Worm (Caenorhabditis elegans) whole organism, young adult: ENCODE measurements around the gene C05D2.8.
A peak's percentile ranks its signal among the peaks of the same experiment; 100 is the strongest.

ENCODE experiments used
- B0035.1 ChIP-seq: sonication (generic microtip); optimal IDR thresholded peaks from 2 replicates; lab custom pipeline; 2016; ENCODE audit warnings: missing genetic modification characterization, mild to moderate bottlenecking, missing compliant biosample characterization, missing genotype, missing genetic modification reagents
- F49E8.2 ChIP-seq: sonication (generic microtip); optimal IDR thresholded peaks from 3 replicates; lab custom pipeline; 2017; ENCODE audit warnings: missing genetic modification characterization, mild to moderate bottlenecking, missing compliant biosample characterization, antibody characterized with exemption, moderate library complexity; ENCODE audit not compliant: insufficient read depth
- F52B5.7 ChIP-seq: sonication (generic microtip); optimal IDR thresholded peaks from 2 replicates; lab custom pipeline; 2016; ENCODE audit warnings: mild to moderate bottlenecking, missing genetic modification characterization, missing compliant biosample characterization
- F55B11.4 ChIP-seq: sonication (generic microtip); optimal IDR thresholded peaks from 2 replicates; lab custom pipeline; 2016; ENCODE audit warnings: missing compliant biosample characterization, missing genetic modification characterization, borderline replicate concordance; ENCODE audit not compliant: insufficient read depth
- F57A8.1 ChIP-seq: fragments of 200-800 bp; sonication (Bioruptor generic); optimal IDR thresholded peaks from 2 replicates; lab custom pipeline; 2018; ENCODE audit warnings: mild to moderate bottlenecking, missing genetic modification characterization, moderate library complexity, missing compliant biosample characterization
- K11D2.4 ChIP-seq: fragments of 200-800 bp; sonication (Bioruptor generic); IDR thresholded peaks from 2 replicates; pipeline ENCODE4 v1.3.6; 2022; ENCODE audit warnings: missing genetic modification reagents, missing genetic modification characterization, missing compliant biosample characterization
- T07F8.4 ChIP-seq: sonication (generic microtip); optimal IDR thresholded peaks from 2 replicates; lab custom pipeline; 2016; ENCODE audit warnings: mild to moderate bottlenecking, missing genetic modification characterization, moderate library complexity, missing compliant biosample characterization
- Y67H2A.10 ChIP-seq: fragments of 200-800 bp; sonication (Bioruptor generic); conservative IDR thresholded peaks from 2 replicates; pipeline ENCODE4 v1.3.6; 2022; ENCODE audit warnings: missing genetic modification reagents, missing genetic modification characterization, missing compliant biosample characterization
- ZK185.1 ChIP-seq: sonication (generic microtip); optimal IDR thresholded peaks from 2 replicates; lab custom pipeline; 2016; ENCODE audit warnings: mild to moderate bottlenecking, missing genetic modification characterization, missing compliant biosample characterization; ENCODE audit not compliant: poor library complexity, severe bottlenecking
- aptf-2 ChIP-seq: fragments of 200-800 bp; sonication (Bioruptor generic); conservative IDR thresholded peaks from 2 replicates; pipeline ENCODE4 v1.3.6; 2022; ENCODE audit warnings: missing genetic modification reagents, missing genetic modification characterization, missing compliant biosample characterization
- attf-3 ChIP-seq: fragments of 200-800 bp; sonication (Bioruptor generic); conservative IDR thresholded peaks from 2 replicates; pipeline ENCODE4 v1.3.6; 2022; ENCODE audit warnings: missing genetic modification reagents, missing genetic modification characterization, missing compliant biosample characterization
- cebp-1 ChIP-seq, 2 experiments: fragments of 200-800 bp in 1 of 2; sonication (Bioruptor generic) in 1 of 2; sonication (generic microtip) in 1 of 2; IDR thresholded peaks in 1 of 2; optimal IDR thresholded peaks in 1 of 2; 2 replicates each; pipeline versions ENCODE4 v1.3.6 to Lab custom; 2017 to 2022; ENCODE audit warnings: missing compliant biosample characterization in 2 of 2, missing genetic modification characterization in 2 of 2, mild to moderate bottlenecking in 1 of 2, missing genetic modification reagents in 1 of 2, moderate library complexity in 1 of 2
- cebp-2 ChIP-seq: fragments of 200-800 bp; sonication (Bioruptor generic); IDR thresholded peaks from 2 replicates; pipeline ENCODE4 v1.3.6; 2022; ENCODE audit warnings: missing genetic modification characterization, missing compliant biosample characterization
- ceh-79 ChIP-seq: sonication (generic microtip); optimal IDR thresholded peaks from 2 replicates; lab custom pipeline; 2017; ENCODE audit warnings: mild to moderate bottlenecking, missing genetic modification characterization, missing compliant biosample characterization
- chd-7 ChIP-seq: sonication (generic microtip); optimal IDR thresholded peaks from 2 replicates; lab custom pipeline; 2016; ENCODE audit warnings: mild to moderate bottlenecking, missing genetic modification characterization, moderate library complexity, missing compliant biosample characterization
- dox-1 ChIP-seq: fragments of 200-800 bp; sonication (Bioruptor generic); IDR thresholded peaks from 2 replicates; pipeline ENCODE4 v1.3.6; 2022; ENCODE audit warnings: missing genetic modification reagents, missing genetic modification characterization, missing compliant biosample characterization
- dpff-1 ChIP-seq: sonication (generic microtip); optimal IDR thresholded peaks from 2 replicates; lab custom pipeline; 2017; ENCODE audit warnings: mild to moderate bottlenecking, missing genetic modification characterization, missing compliant biosample characterization
- egl-44 ChIP-seq: fragments of 200-800 bp; sonication (Bioruptor generic); IDR thresholded peaks from 2 replicates; pipeline ENCODE4 v1.3.6; 2022; ENCODE audit warnings: missing genetic modification reagents, missing genetic modification characterization, missing compliant biosample characterization
- hsf-1 ChIP-seq: fragments of 200-800 bp; sonication (Bioruptor generic); IDR thresholded peaks from 2 replicates; pipeline ENCODE4 v1.3.6; 2022; ENCODE audit warnings: missing genetic modification reagents, missing genetic modification characterization, missing compliant biosample characterization
- lag-1 ChIP-seq: fragments of 200-800 bp; sonication (Bioruptor generic); IDR thresholded peaks from 2 replicates; pipeline ENCODE4 v1.3.6; 2022; ENCODE audit warnings: missing genetic modification reagents, missing genetic modification characterization, missing compliant biosample characterization
- let-526 ChIP-seq: fragments of 200-800 bp; sonication (Bioruptor generic); IDR thresholded peaks from 2 replicates; pipeline ENCODE4 v1.3.6; 2022; ENCODE audit warnings: missing genetic modification reagents, missing genetic modification characterization, missing compliant biosample characterization
- lin-35 ChIP-seq, 3 experiments: fragments of 150-350 bp in 2 of 3; sonication (generic microtip) in 1 of 3; optimal IDR thresholded peaks; 2 replicates each; lab custom pipeline; 2014 to 2018; ENCODE audit warnings: missing biosample characterization in 3 of 3, missing genetic modification characterization in 3 of 3, missing genetic modification reagents in 3 of 3
- lin-40 ChIP-seq: sonication (generic microtip); optimal IDR thresholded peaks from 2 replicates; lab custom pipeline; 2016; ENCODE audit warnings: missing genetic modification characterization, mild to moderate bottlenecking, missing compliant biosample characterization, missing genotype, missing genetic modification reagents
- lin-54 ChIP-seq: fragments of 200-800 bp; sonication (Bioruptor generic); optimal IDR thresholded peaks from 2 replicates; lab custom pipeline; 2018; ENCODE audit warnings: mild to moderate bottlenecking, missing genetic modification characterization, missing compliant biosample characterization
- lsl-1 ChIP-seq: fragments of 200-800 bp; sonication (Bioruptor generic); optimal IDR thresholded peaks from 2 replicates; lab custom pipeline; 2018; ENCODE audit warnings: mild to moderate bottlenecking, missing genetic modification characterization, moderate library complexity, missing compliant biosample characterization
- lsy-27 ChIP-seq: sonication (generic microtip); optimal IDR thresholded peaks from 2 replicates; lab custom pipeline; 2017; ENCODE audit warnings: missing genetic modification characterization, mild to moderate bottlenecking, missing compliant biosample characterization, antibody characterized with exemption, missing genotype, borderline replicate concordance; ENCODE audit not compliant: insufficient read depth
- madf-10 ChIP-seq: sonication (generic microtip); optimal IDR thresholded peaks from 2 replicates; lab custom pipeline; 2016; ENCODE audit warnings: mild to moderate bottlenecking, missing genetic modification characterization, missing compliant biosample characterization
- madf-3 ChIP-seq: fragments of 200-800 bp; sonication (Bioruptor generic); IDR thresholded peaks from 2 replicates; pipeline ENCODE4 v1.3.6; 2022; ENCODE audit warnings: missing genetic modification reagents, missing genetic modification characterization, missing compliant biosample characterization
- madf-6 ChIP-seq: fragments of 200-800 bp; sonication (Bioruptor generic); IDR thresholded peaks from 2 replicates; pipeline ENCODE4 v1.3.6; 2022; ENCODE audit warnings: missing genetic modification reagents, missing genetic modification characterization, missing compliant biosample characterization
- mel-28 ChIP-seq: sonication (generic microtip); optimal IDR thresholded peaks from 2 replicates; lab custom pipeline; 2016; ENCODE audit warnings: borderline replicate concordance, mild to moderate bottlenecking, missing genetic modification characterization, missing compliant biosample characterization
- mxl-1 ChIP-seq: sonication (generic microtip); optimal IDR thresholded peaks from 2 replicates; lab custom pipeline; 2016; ENCODE audit warnings: missing genetic modification characterization, missing compliant biosample characterization
- nfya-2 ChIP-seq: fragments of 200-800 bp; sonication (Bioruptor generic); IDR thresholded peaks from 2 replicates; pipeline ENCODE4 v1.3.6; 2022; ENCODE audit warnings: missing genetic modification reagents, missing genetic modification characterization, missing compliant biosample characterization
- nhr-179 ChIP-seq: sonication (generic microtip); optimal IDR thresholded peaks from 2 replicates; lab custom pipeline; 2016; ENCODE audit warnings: mild to moderate bottlenecking, missing genetic modification characterization, missing compliant biosample characterization
- nhr-27 ChIP-seq: fragments of 200-800 bp; sonication (Bioruptor generic); optimal IDR thresholded peaks from 2 replicates; lab custom pipeline; 2018; ENCODE audit warnings: mild to moderate bottlenecking, missing genetic modification characterization, moderate library complexity, missing compliant biosample characterization
- nhr-80 ChIP-seq: sonication (generic microtip); optimal IDR thresholded peaks from 2 replicates; lab custom pipeline; 2016; ENCODE audit warnings: missing genetic modification characterization, missing compliant biosample characterization
- sdz-38 ChIP-seq: sonication (generic microtip); optimal IDR thresholded peaks from 2 replicates; lab custom pipeline; 2016; ENCODE audit warnings: missing genotype, missing genetic modification characterization, missing compliant biosample characterization
- sea-2 ChIP-seq: fragments of 200-800 bp; sonication (Bioruptor generic); IDR thresholded peaks from 2 replicates; pipeline ENCODE4 v1.3.6; 2022; ENCODE audit warnings: missing genetic modification characterization, missing compliant biosample characterization
- snpc-1.1 ChIP-seq: sonication (generic microtip); optimal IDR thresholded peaks from 2 replicates; lab custom pipeline; 2017; ENCODE audit warnings: missing genetic modification characterization, mild to moderate bottlenecking, missing compliant biosample characterization, antibody characterized with exemption, moderate library complexity, missing genotype, missing genetic modification reagents; ENCODE audit not compliant: insufficient read depth
- snpc-1.3 ChIP-seq: sonication (generic microtip); optimal IDR thresholded peaks from 2 replicates; lab custom pipeline; 2017; ENCODE audit warnings: missing genetic modification characterization, mild to moderate bottlenecking, missing compliant biosample characterization, antibody characterized with exemption, moderate library complexity, missing genotype, missing genetic modification reagents; ENCODE audit not compliant: insufficient read depth
- snpc-3.4 ChIP-seq: sonication (generic microtip); optimal IDR thresholded peaks from 2 replicates; lab custom pipeline; 2017; ENCODE audit warnings: missing genetic modification characterization, mild to moderate bottlenecking, missing compliant biosample characterization, antibody characterized with exemption, moderate library complexity, missing genotype, missing genetic modification reagents
- snpc-4 ChIP-seq, 5 experiments: fragments of 150-350 bp in 1 of 5; sonication (generic microtip) in 4 of 5; optimal IDR thresholded peaks; 2 replicates each; lab custom pipeline; 2014 to 2018; ENCODE audit warnings: missing genetic modification characterization in 5 of 5, missing biosample characterization in 3 of 5, antibody characterized with exemption in 2 of 5, mild to moderate bottlenecking in 2 of 5, missing compliant biosample characterization in 2 of 5, missing genotype in 2 of 5, moderate library complexity in 2 of 5, missing genetic modification reagents in 1 of 5
- tlf-1 ChIP-seq: fragments of 200-800 bp; sonication (Bioruptor generic); optimal IDR thresholded peaks from 2 replicates; lab custom pipeline; 2018; ENCODE audit warnings: mild to moderate bottlenecking, missing genetic modification characterization, missing compliant biosample characterization
- ztf-18 ChIP-seq: sonication (generic microtip); optimal IDR thresholded peaks from 2 replicates; lab custom pipeline; 2016; ENCODE audit warnings: missing genotype, mild to moderate bottlenecking, missing genetic modification characterization, missing compliant biosample characterization
- ztf-28 ChIP-seq: fragments of 200-800 bp; sonication (Bioruptor generic); IDR thresholded peaks from 2 replicates; pipeline ENCODE4 v1.3.6; 2022; ENCODE audit warnings: missing genetic modification reagents, missing genetic modification characterization, missing compliant biosample characterization

The C05D2.8 gene

ce11 chrIII:5601999-5602398, 8.1 kb downstream of the C05D2.8 start (continued):
- TF ChIP-seq snpc-4 (GFP tag; optimal IDR thresholded peaks at IDR 0.05; lab: Kevin White, UChicago) (peak; percentile 68), snpc-4 (tag; optimal IDR thresholded peaks at IDR 0.05; lab: Kevin White, UChicago) (peak; percentile 18 to 71 (median 64)), tlf-1 (peak; percentile 74), Y67H2A.10 (GFP tag; lab: Robert Waterston, UW) (no peak), nfya-2 (GFP tag; lab: Robert Waterston, UW) (0 out of 2 replicates have a peak, but pooled peaks have one; percentile 67), ceh-79 (tag; lab: Kevin White, UChicago) (peak; percentile 65), dpff-1 (tag; lab: Kevin White, UChicago) (peak; percentile 78), lsy-27 (tag; lab: Kevin White, UChicago) (no peak), attf-3 (GFP tag; lab: Robert Waterston, UW) (peak; percentile 56; the same call in 1 of the 2 replicates), nhr-179 (tag; lab: Kevin White, UChicago) (peak; percentile 60), mxl-1 (tag; lab: Kevin White, UChicago) (peak; percentile 73), nhr-80 (tag; lab: Kevin White, UChicago) (peak; percentile 50), lin-54 (peak; percentile 75), dox-1 (GFP tag; lab: Robert Waterston, UW) (peak; percentile 84), hsf-1 (GFP tag; lab: Robert Waterston, UW) (peak; percentile 33; the same call in 1 of the 2 replicates), T07F8.4 (tag; lab: Kevin White, UChicago) (peak; percentile 87), aptf-2 (GFP tag; lab: Robert Waterston, UW) (peak; percentile 67; the same call in 1 of the 2 replicates), snpc-1.1 (tag; lab: Kevin White, UChicago) (peak; percentile 57), egl-44 (GFP tag; lab: Robert Waterston, UW) (peak; percentile 82; the same call in 1 of the 2 replicates), B0035.1 (tag; lab: Kevin White, UChicago) (peak; percentile 36), madf-10 (tag; lab: Kevin White, UChicago) (peak; percentile 83), lin-35 (GFP tag; optimal IDR thresholded peaks at IDR 0.05; lab: Kevin White, UChicago) (peak in 1 of 3 experiments; percentile 57), sea-2 (GFP tag; lab: Robert Waterston, UW) (no peak), F57A8.1 (peak; percentile 57), lin-40 (peak; percentile 80), ZK185.1 (tag; lab: Kevin White, UChicago) (peak; percentile 86), madf-3 (peak; percentile 67; the same call in 1 of the 2 replicates), madf-6 (peak; percentile 77), nhr-27 (tag; lab: Kevin White, UChicago) (peak; percentile 41), cebp-1 (GFP tag; IDR thresholded peaks at IDR 0.05; lab: Robert Waterston, UW) (0 out of 2 replicates have a peak, but pooled peaks have one; percentile 48), cebp-1 (tag; optimal IDR thresholded peaks at IDR 0.05; lab: Kevin White, UChicago) (peak; percentile 76), lsl-1 (GFP tag; lab: Kevin White, UChicago) (peak; percentile 78), sdz-38 (tag; lab: Kevin White, UChicago) (no peak), ztf-28 (GFP tag; lab: Robert Waterston, UW) (0 out of 2 replicates have a peak, but pooled peaks have one; percentile 50), lag-1 (no peak), K11D2.4 (0 out of 2 replicates have a peak, but pooled peaks have one; percentile 49), F52B5.7 (tag; lab: Kevin White, UChicago) (peak; percentile 94), mel-28 (no peak), ztf-18 (peak; percentile 77), chd-7 (tag; lab: Kevin White, UChicago) (peak; percentile 95), F55B11.4 (tag; lab: Kevin White, UChicago) (no peak), snpc-3.4 (tag; lab: Kevin White, UChicago) (peak; percentile 72), let-526 (GFP tag; lab: Robert Waterston, UW) (no peak), F49E8.2 (tag; lab: Kevin White, UChicago) (peak; percentile 91), snpc-1.3 (tag; lab: Kevin White, UChicago) (peak; percentile 86), cebp-2 (GFP tag; lab: Robert Waterston, UW) (peak; percentile 91; the same call in 1 of the 2 replicates)
